Fruit fly (Drosophila melanogaster) whole organism, embryonic: ENCODE measurements around the gene CG6891.

Experiments
- Abd-B ChIP-seq: fragments of 200-800 bp; sonication (Bioruptor generic); optimal IDR thresholded peaks from 2 replicates; lab custom pipeline; 2018; ENCODE audit warnings: missing biosample characterization, mild to moderate bottlenecking, missing genetic modification characterization, moderate library complexity
- Adf1 ChIP-seq: fragments of 200-800 bp; sonication (Bioruptor generic); IDR thresholded peaks from 2 replicates; pipeline ENCODE4 v1.3.6; 2022; ENCODE audit warnings: missing biosample characterization, missing genetic modification characterization
- Bteb2 ChIP-seq: fragments of 200-800 bp; sonication (Bioruptor generic); optimal IDR thresholded peaks from 2 replicates; lab custom pipeline; 2016; ENCODE audit warnings: missing biosample characterization, missing genetic modification characterization
- CG10366 ChIP-seq: fragments of 200-800 bp; sonication (Bioruptor generic); IDR thresholded peaks from 2 replicates; pipeline ENCODE4 v1.3.6; 2022; ENCODE audit warnings: missing biosample characterization, missing genetic modification characterization
- CG10462 ChIP-seq: fragments of 200-800 bp; sonication (Bioruptor generic); optimal IDR thresholded peaks from 2 replicates; lab custom pipeline; 2016; ENCODE audit warnings: missing biosample characterization, missing genetic modification characterization
- CG12744 ChIP-seq: fragments of 200-800 bp; sonication (Bioruptor generic); optimal IDR thresholded peaks from 2 replicates; lab custom pipeline; 2016; ENCODE audit warnings: missing biosample characterization, missing genetic modification characterization
- CG14050 ChIP-seq: fragments of 200-800 bp; sonication (Bioruptor generic); IDR thresholded peaks from 3 replicates; pipeline ENCODE4 v1.3.6; 2022; ENCODE audit warnings: missing biosample characterization, missing genetic modification characterization
- CG15269 ChIP-seq: fragments of 200-800 bp; sonication (Bioruptor generic); optimal IDR thresholded peaks from 2 replicates; lab custom pipeline; 2018; ENCODE audit warnings: missing biosample characterization, mild to moderate bottlenecking, missing genetic modification characterization, moderate library complexity
- CG32532 ChIP-seq: fragments of 200-800 bp; sonication (Bioruptor generic); IDR thresholded peaks from 2 replicates; pipeline ENCODE4 v1.3.6; 2022; ENCODE audit warnings: missing biosample characterization, missing genetic modification characterization
- CG34376 ChIP-seq: fragments of 200-800 bp; sonication (Bioruptor generic); optimal IDR thresholded peaks from 2 replicates; lab custom pipeline; 2018; ENCODE audit warnings: missing biosample characterization, mild to moderate bottlenecking, missing genetic modification characterization
- CG4282 ChIP-seq: fragments of 200-800 bp; sonication (Bioruptor generic); optimal IDR thresholded peaks from 2 replicates; lab custom pipeline; 2016; ENCODE audit warnings: missing biosample characterization, missing genetic modification characterization
- CG4707 ChIP-seq: fragments of 200-800 bp; sonication (Bioruptor generic); optimal IDR thresholded peaks from 2 replicates; lab custom pipeline; 2018; ENCODE audit warnings: missing biosample characterization, mild to moderate bottlenecking, missing genetic modification characterization, moderate library complexity
- CG6683 ChIP-seq: fragments of 200-800 bp; sonication (Bioruptor generic); optimal IDR thresholded peaks from 2 replicates; lab custom pipeline; 2017; ENCODE audit warnings: missing biosample characterization, mild to moderate bottlenecking, missing genetic modification characterization, missing genetic modification reagents
- CG6765 ChIP-seq: fragments of 200-800 bp; sonication (Bioruptor generic); optimal IDR thresholded peaks from 3 replicates; lab custom pipeline; 2017; ENCODE audit warnings: missing biosample characterization, mild to moderate bottlenecking, missing genetic modification characterization
- CG6813 ChIP-seq: fragments of 200-800 bp; sonication (Bioruptor generic); optimal IDR thresholded peaks from 2 replicates; lab custom pipeline; 2017; ENCODE audit warnings: missing biosample characterization, missing genetic modification characterization, mild to moderate bottlenecking, moderate library complexity, missing genetic modification reagents
- CG7372 ChIP-seq: fragments of 200-800 bp; sonication (Bioruptor generic); IDR thresholded peaks from 2 replicates; pipeline ENCODE4 v1.3.6; 2022; ENCODE audit warnings: missing biosample characterization, missing genetic modification characterization
- CG8281 ChIP-seq: fragments of 200-800 bp; sonication (Bioruptor generic); optimal IDR thresholded peaks from 2 replicates; lab custom pipeline; 2018; ENCODE audit warnings: missing biosample characterization, mild to moderate bottlenecking, missing genetic modification characterization, moderate library complexity
- CG8290 ChIP-seq, 3 experiments: fragments of 200-800 bp; sonication (Bioruptor generic); optimal IDR thresholded peaks; 2 replicates each; lab custom pipeline; 2016 to 2019; ENCODE audit warnings: missing biosample characterization in 3 of 3, missing genetic modification characterization in 3 of 3, mild to moderate bottlenecking in 2 of 3, moderate library complexity in 1 of 3
- CTCF ChIP-seq: fragments of 200-800 bp; sonication (Bioruptor generic); optimal IDR thresholded peaks from 2 replicates; lab custom pipeline; 2017; ENCODE audit warnings: missing biosample characterization, mild to moderate bottlenecking, missing genetic modification characterization, moderate library complexity
- D19A ChIP-seq: fragments of 200-800 bp; optimal IDR thresholded peaks from 3 replicates; lab custom pipeline; 2019; ENCODE audit warnings: missing biosample characterization, mild to moderate bottlenecking, missing genetic modification characterization, moderate library complexity
- D19B ChIP-seq: fragments of 200-800 bp; sonication (Bioruptor generic); optimal IDR thresholded peaks from 2 replicates; lab custom pipeline; 2017; ENCODE audit warnings: missing biosample characterization, mild to moderate bottlenecking, missing genetic modification characterization
- Deaf1 ChIP-seq: fragments of 200-800 bp; optimal IDR thresholded peaks from 3 replicates; lab custom pipeline; 2019; ENCODE audit warnings: missing biosample characterization, mild to moderate bottlenecking, missing genetic modification characterization, moderate library complexity
- Dll ChIP-seq: fragments of 200-800 bp; sonication (Bioruptor generic); IDR thresholded peaks from 4 replicates; pipeline ENCODE4 v1.3.6; 2022; ENCODE audit warnings: missing biosample characterization, missing genetic modification characterization; ENCODE audit not compliant: partially characterized antibody
- Drgx ChIP-seq: fragments of 200-800 bp; sonication (Bioruptor generic); IDR thresholded peaks from 2 replicates; pipeline ENCODE4 v1.3.6; 2022; ENCODE audit warnings: missing biosample characterization, missing genetic modification characterization
- E2f2 ChIP-seq: fragments of 200-800 bp; sonication (Bioruptor generic); IDR thresholded peaks from 2 replicates; pipeline ENCODE4 v1.3.6; 2022; ENCODE audit warnings: missing biosample characterization, missing genetic modification characterization
- Eip74EF ChIP-seq, 2 experiments: fragments of 200-800 bp in 1 of 2; fragments of >200 bp in 1 of 2; sonication (Bioruptor generic) in 1 of 2; optimal IDR thresholded peaks; 2 replicates each; lab custom pipeline; 2017 to 2019; ENCODE audit warnings: missing biosample characterization in 2 of 2, missing genetic modification characterization in 2 of 2, mild to moderate bottlenecking in 1 of 2, moderate library complexity in 1 of 2
- Elba2 ChIP-seq: fragments of 200-800 bp; sonication (Bioruptor generic); optimal IDR thresholded peaks from 3 replicates; lab custom pipeline; 2016; ENCODE audit warnings: missing biosample characterization, missing genetic modification characterization
- Fer1 ChIP-seq: fragments of 200-800 bp; sonication (Bioruptor generic); optimal IDR thresholded peaks from 2 replicates; lab custom pipeline; 2017; ENCODE audit warnings: missing biosample characterization, mild to moderate bottlenecking, missing genetic modification characterization
- HLH4C ChIP-seq: fragments of 200-800 bp; sonication (Bioruptor generic); IDR thresholded peaks from 3 replicates; pipeline ENCODE4 v1.3.6; 2022; ENCODE audit warnings: missing biosample characterization, missing genetic modification characterization; ENCODE audit not compliant: partially characterized antibody
- Lim3 ChIP-seq: fragments of 200-800 bp; sonication (Bioruptor generic); IDR thresholded peaks from 2 replicates; pipeline ENCODE4 v1.3.6; 2022; ENCODE audit warnings: missing biosample characterization, missing genetic modification characterization
- Myb ChIP-seq: fragments of 200-800 bp; sonication (Bioruptor generic); optimal IDR thresholded peaks from 2 replicates; lab custom pipeline; 2016; ENCODE audit warnings: missing biosample characterization, missing genetic modification characterization
- NC2β ChIP-seq: fragments of 200-800 bp; sonication (Bioruptor generic); optimal IDR thresholded peaks from 2 replicates; lab custom pipeline; 2016; ENCODE audit warnings: missing biosample characterization, missing genetic modification characterization
- Pdp1 ChIP-seq, 2 experiments: fragments of 200-800 bp; sonication (Bioruptor generic); optimal IDR thresholded peaks; 3 replicates each; lab custom pipeline; 2016; ENCODE audit warnings: missing biosample characterization in 2 of 2, missing genetic modification characterization in 2 of 2, mild to moderate bottlenecking in 1 of 2, moderate library complexity in 1 of 2
- Rx ChIP-seq: fragments of 200-800 bp; sonication (Bioruptor generic); IDR thresholded peaks from 2 replicates; pipeline ENCODE4 v1.3.6; 2022; ENCODE audit warnings: missing biosample characterization, missing genetic modification characterization
- Xbp1 ChIP-seq: fragments of 200-800 bp; sonication (Bioruptor generic); optimal IDR thresholded peaks from 3 replicates; lab custom pipeline; 2016; ENCODE audit warnings: missing biosample characterization, mild to moderate bottlenecking, missing genetic modification characterization
- YL-1 ChIP-seq: fragments of 200-800 bp; sonication (Bioruptor generic); optimal IDR thresholded peaks from 3 replicates; lab custom pipeline; 2017; ENCODE audit warnings: missing biosample characterization, mild to moderate bottlenecking, missing genetic modification characterization
- aop ChIP-seq: fragments of 200-800 bp; sonication (Bioruptor generic); IDR thresholded peaks from 2 replicates; pipeline ENCODE4 v1.3.6; 2022; ENCODE audit warnings: missing biosample characterization, missing genetic modification characterization
- btn ChIP-seq: fragments of 200-800 bp; sonication (Bioruptor generic); optimal IDR thresholded peaks from 2 replicates; lab custom pipeline; 2016; ENCODE audit warnings: missing biosample characterization, missing genetic modification characterization
- crol ChIP-seq: fragments of 200-800 bp; sonication (Bioruptor generic); IDR thresholded peaks from 2 replicates; pipeline ENCODE4 v1.3.6; 2022; ENCODE audit warnings: missing biosample characterization, missing genetic modification characterization
- ewg ChIP-seq: fragments of 200-800 bp; sonication (Bioruptor generic); optimal IDR thresholded peaks from 3 replicates; lab custom pipeline; 2017; ENCODE audit warnings: mild to moderate bottlenecking, missing biosample characterization, missing genetic modification reagents, missing genetic modification characterization
- maf-S ChIP-seq: fragments of 200-800 bp; sonication (Bioruptor generic); optimal IDR thresholded peaks from 2 replicates; lab custom pipeline; 2016; ENCODE audit warnings: missing biosample characterization, missing genetic modification characterization
- nerfin-2 ChIP-seq: fragments of 200-800 bp; sonication (Bioruptor generic); IDR thresholded peaks from 2 replicates; pipeline ENCODE4 v1.3.6; 2022; ENCODE audit warnings: missing biosample characterization, missing genetic modification characterization; ENCODE audit not compliant: partially characterized antibody
- sd ChIP-seq: fragments of 200-800 bp; sonication (Bioruptor generic); optimal IDR thresholded peaks from 3 replicates; lab custom pipeline; 2018; ENCODE audit warnings: missing biosample characterization, mild to moderate bottlenecking, missing genetic modification characterization, moderate library complexity
- sens ChIP-seq: fragments of 200-800 bp; sonication (Bioruptor generic); peaks from one replicate; lab custom pipeline; 2016; ENCODE audit warnings: missing biosample characterization, missing genetic modification characterization
- sisA ChIP-seq: fragments of 200-800 bp; sonication (Bioruptor generic); IDR thresholded peaks from 2 replicates; pipeline ENCODE4 v1.3.6; 2022; ENCODE audit warnings: missing biosample characterization, missing genetic modification characterization
- sqz ChIP-seq: fragments of 200-800 bp; sonication (Bioruptor generic); optimal IDR thresholded peaks from 3 replicates; lab custom pipeline; 2018; ENCODE audit warnings: missing biosample characterization, mild to moderate bottlenecking, missing genetic modification characterization
- stwl ChIP-seq: fragments of 200-800 bp; sonication (Bioruptor generic); optimal IDR thresholded peaks from 3 replicates; lab custom pipeline; 2018; ENCODE audit warnings: missing biosample characterization, mild to moderate bottlenecking, missing genetic modification characterization, moderate library complexity
- vfl ChIP-seq: fragments of 200-800 bp; sonication (Bioruptor generic); optimal IDR thresholded peaks from 2 replicates; lab custom pipeline; 2016; ENCODE audit warnings: missing biosample characterization, missing genetic modification characterization
- vnd ChIP-seq: fragments of 200-800 bp; sonication (Bioruptor generic); IDR thresholded peaks from 3 replicates; pipeline ENCODE4 v1.3.6; 2022; ENCODE audit warnings: missing biosample characterization, missing genetic modification characterization; ENCODE audit not compliant: partially characterized antibody
- yki ChIP-seq: fragments of >200 bp; optimal IDR thresholded peaks from 3 replicates; lab custom pipeline; 2018
- zfh1 ChIP-seq: fragments of 200-800 bp; sonication (Bioruptor generic); IDR thresholded peaks from 3 replicates; pipeline ENCODE4 v1.3.6; 2022; ENCODE audit warnings: missing biosample characterization, missing genetic modification characterization

The CG6891 gene

DNA sequence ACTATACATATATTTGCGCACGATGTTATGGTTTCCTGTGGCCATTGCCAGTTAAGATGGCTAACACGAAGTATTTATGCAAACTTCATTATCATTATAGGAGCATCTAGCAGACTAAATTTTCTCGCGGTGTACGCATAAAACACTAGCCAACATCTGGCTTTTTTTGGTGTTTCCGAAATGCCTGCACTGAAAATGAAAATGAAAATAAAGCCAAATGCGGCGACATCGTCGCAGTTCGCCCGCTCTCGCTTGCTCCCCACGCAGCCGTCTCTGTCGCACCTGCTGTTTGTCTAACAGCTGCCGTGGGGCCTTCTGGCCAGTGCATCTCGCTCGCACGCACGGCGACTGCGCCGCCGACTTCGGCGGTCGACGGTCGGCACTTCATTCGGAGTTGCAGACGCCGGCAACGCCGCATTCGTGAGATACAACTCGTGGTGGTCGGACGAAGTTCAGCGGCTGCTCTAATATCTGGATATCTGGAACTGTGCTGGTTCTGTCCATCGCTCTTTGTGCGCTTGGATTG is at the start of gene CG6891 (continued):
- TF ChIP-seq CG6765 (no peak), CG32532 (GFP tag; lab: Robert Waterston, UW) (no peak), Myb (GFP tag; lab: Kevin White, UChicago) (no peak), HLH4C (GFP tag; lab: Robert Waterston, UW) (no peak), CG10366 (GFP tag; lab: Robert Waterston, UW) (0 out of 2 replicates have a peak, but pooled peaks have one; percentile 24), Xbp1 (GFP tag; lab: Kevin White, UChicago) (peak; percentile 64), D19B (no peak), vnd (GFP tag; lab: Robert Waterston, UW) (no peak), Rx (no peak), stwl (tag; lab: Kevin White, UChicago) (no peak), E2f2 (GFP tag; lab: Robert Waterston, UW) (0 out of 2 replicates have a peak, but pooled peaks have one; percentile 17), Lim3 (no peak), Adf1 (GFP tag; lab: Robert Waterston, UW) (peak; percentile 91), CG14050 (no peak), sens (GFP tag; lab: Kevin White, UChicago) (peak; percentile 80), CTCF (GFP tag; lab: Kevin White, UChicago) (no peak), Drgx (GFP tag; lab: Robert Waterston, UW) (peak; percentile 44; the same call in 1 of the 2 replicates), aop (GFP tag; lab: Robert Waterston, UW) (no peak), NC2β (GFP tag; lab: Kevin White, UChicago) (peak; percentile 17), Bteb2 (GFP tag; lab: Kevin White, UChicago) (no peak), btn (GFP tag; lab: Kevin White, UChicago) (no peak), D19A (tag; lab: Kevin White, UChicago) (no peak), Fer1 (no peak), Dll (no peak), Abd-B (GFP tag; lab: Kevin White, UChicago) (peak; percentile 37), zfh1 (GFP tag; lab: Robert Waterston, UW) (peak; percentile 58; the same call in 1 of the 3 replicates), CG6813 (GFP tag; lab: Kevin White, UChicago) (no peak), YL-1 (GFP tag; lab: Kevin White, UChicago) (peak; percentile 30), crol (GFP tag; lab: Robert Waterston, UW) (peak; percentile 50), CG34376 (GFP tag; lab: Kevin White, UChicago) (no peak), vfl (GFP tag; lab: Kevin White, UChicago) (no peak), Elba2 (GFP tag; lab: Kevin White, UChicago) (no peak), Eip74EF (GFP tag; optimal IDR thresholded peaks at IDR 0.05; lab: Kevin White, UChicago) (peak in 1 of 2 experiments; percentile 11), maf-S (GFP tag; lab: Kevin White, UChicago) (no peak), CG6683 (GFP tag; lab: Kevin White, UChicago) (no peak), sisA (GFP tag; lab: Robert Waterston, UW) (peak; percentile 18; the same call in 1 of the 2 replicates), CG7372 (no peak), CG8290 (GFP tag; optimal IDR thresholded peaks at IDR 0.05; lab: Kevin White, UChicago) (peak; percentile 58), CG8290 (tag; optimal IDR thresholded peaks at IDR 0.05; lab: Kevin White, UChicago) (peak in 1 of 2 experiments; percentile 54), ewg (GFP tag; lab: Kevin White, UChicago) (peak; percentile 25), CG4707 (GFP tag; lab: Kevin White, UChicago) (no peak), nerfin-2 (GFP tag; lab: Robert Waterston, UW) (no peak), yki (lab: Kevin White, UChicago) (no peak), sd (tag; lab: Kevin White, UChicago) (peak; percentile 7), Deaf1 (tag; lab: Kevin White, UChicago) (peak; percentile 97), Pdp1 (GFP tag; optimal IDR thresholded peaks at IDR 0.05; lab: Kevin White, UChicago) (peak; percentile 7 to 24), CG15269 (tag; lab: Kevin White, UChicago) (peak; percentile 23), CG12744 (GFP tag; lab: Kevin White, UChicago) (no peak), sqz (GFP tag; lab: Kevin White, UChicago) (no peak), CG8281 (no peak), CG10462 (GFP tag; lab: Kevin White, UChicago) (no peak), CG4282 (no peak)
